Worm (Caenorhabditis elegans): ENCODE measurements around the gene ZK470.2.

DNA sequence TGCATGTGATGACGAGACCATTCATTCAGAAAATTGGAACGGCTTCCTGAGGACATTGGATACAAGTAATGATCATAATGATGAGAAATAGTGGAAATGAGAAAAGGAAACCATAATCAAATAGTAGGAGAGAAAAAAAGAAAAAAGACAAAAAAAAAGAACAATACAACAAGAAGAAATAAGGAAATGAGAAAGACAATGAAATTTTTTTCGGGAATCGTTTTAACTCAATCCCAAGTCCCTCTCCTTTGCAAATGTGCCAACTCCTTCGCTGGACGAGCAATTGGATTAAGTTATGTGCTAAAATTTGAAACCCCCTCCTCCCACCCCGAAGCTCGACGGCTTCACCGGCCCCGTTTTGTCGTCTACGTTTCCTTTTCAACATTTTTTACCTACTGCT is 46.0 kb upstream of the ZK470.2 start:
- no peak for TF ChIP-seq snpc-4 (tag; optimal IDR thresholded peaks at IDR 0.05)
- TF ChIP-seq nhr-2 (tag; optimal IDR thresholded peaks at IDR 0.05): no peak
- no peak for TF ChIP-seq mab-5 (tag; optimal IDR thresholded peaks at IDR 0.05)
- no peak for TF ChIP-seq tbx-8 (GFP tag; optimal IDR thresholded peaks at IDR 0.05)
- no peak for TF ChIP-seq unc-62 (GFP tag; optimal IDR thresholded peaks at IDR 0.05)
- no peak for TF ChIP-seq nhr-237 (tag; optimal IDR thresholded peaks at IDR 0.05)
- TF ChIP-seq nhr-76 (tag; optimal IDR thresholded peaks at IDR 0.05): no peak
- TF ChIP-seq elt-1 (tag; optimal IDR thresholded peaks at IDR 0.05; ENCODE audit: borderline replicate concordance, insufficient read depth): no peak
- TF ChIP-seq ztf-11 (tag; optimal IDR thresholded peaks at IDR 0.05): no peak
- no peak for TF ChIP-seq nhr-12 (tag; optimal IDR thresholded peaks at IDR 0.05)
- no peak for TF ChIP-seq mep-1 (tag; optimal IDR thresholded peaks at IDR 0.05)
- no peak for TF ChIP-seq lin-13 (tag; optimal IDR thresholded peaks at IDR 0.05)
- no peak for TF ChIP-seq bed-3 (GFP tag; optimal IDR thresholded peaks at IDR 0.05)
- no peak for TF ChIP-seq hlh-1 (tag; optimal IDR thresholded peaks at IDR 0.05)
